Worm (Caenorhabditis elegans): ENCODE data around the gene C56G2.5.

DNA sequence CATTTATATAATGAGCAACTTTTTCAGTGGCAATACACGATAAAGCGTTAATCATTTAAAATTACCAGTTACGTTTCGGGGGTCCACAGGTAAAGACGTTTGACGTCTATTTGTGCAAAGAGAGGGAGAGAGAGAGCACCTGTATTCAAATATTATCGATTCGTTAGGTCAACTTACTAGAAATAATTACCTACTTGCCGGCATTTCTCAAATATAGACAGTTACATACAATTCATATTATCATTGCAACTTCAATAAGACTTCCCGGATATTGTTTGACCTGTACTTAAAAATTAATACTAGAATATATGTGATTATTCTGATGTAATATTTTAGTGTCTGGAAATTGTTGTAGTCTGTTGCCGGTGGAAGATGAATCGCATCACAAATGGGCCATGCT lies 38.1 kb downstream of the C56G2.5 start, which contains the start of gene gadr-3:
- no peak for TF ChIP-seq scrt-1 (GFP tag; IDR thresholded peaks at IDR 0.05)
- no peak for TF ChIP-seq ama-1 (optimal IDR thresholded peaks at IDR 0.05)
- no peak for TF ChIP-seq hmg-4 (GFP tag; optimal IDR thresholded peaks at IDR 0.05)
- no peak for TF ChIP-seq ets-7 (tag; optimal IDR thresholded peaks at IDR 0.05)
- no peak for TF ChIP-seq flt-1 (GFP tag; IDR thresholded peaks at IDR 0.05)
- no peak for TF ChIP-seq hmbx-1 (tag; optimal IDR thresholded peaks at IDR 0.05)
- no peak for TF ChIP-seq B0310.2 (tag; optimal IDR thresholded peaks at IDR 0.05)
- TF ChIP-seq hnd-1 (tag; optimal IDR thresholded peaks at IDR 0.05), result no peak
- TF ChIP-seq tra-4 (tag; optimal IDR thresholded peaks at IDR 0.05), result no peak
- no peak for TF ChIP-seq aly-1 (tag; optimal IDR thresholded peaks at IDR 0.05)
- TF ChIP-seq ceh-36 (tag; optimal IDR thresholded peaks at IDR 0.05), result no peak
